Fruit fly (Drosophila melanogaster): Measurements from ENCODE around the gene robl37BC.

The robl37BC gene

DNA sequence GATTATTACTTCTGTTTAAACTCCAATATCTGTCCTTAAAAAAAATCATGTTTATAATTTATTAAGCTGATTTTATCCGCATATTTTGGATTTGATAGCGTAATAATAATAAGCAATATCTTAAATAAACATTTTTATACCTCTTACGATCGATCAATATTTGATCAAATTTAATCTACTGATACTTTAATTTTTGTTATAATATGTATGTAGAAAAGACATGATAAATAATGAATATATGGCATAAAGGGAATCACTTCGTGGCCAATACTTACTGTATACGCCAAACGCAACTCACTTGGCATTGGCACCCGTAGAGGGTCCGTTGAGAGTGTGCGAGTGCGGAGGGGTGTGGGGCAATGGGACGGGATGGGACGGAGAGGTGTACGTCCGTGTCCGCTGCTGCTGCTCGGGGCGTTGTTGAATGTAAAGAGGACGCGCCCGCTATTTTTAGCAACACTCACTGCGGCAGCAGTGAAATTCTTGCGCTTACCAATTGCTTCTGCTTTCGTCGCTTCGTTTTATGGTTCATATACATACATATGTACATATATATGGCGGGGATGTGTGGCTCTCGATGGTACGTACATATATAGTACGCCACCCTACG lies 25.5 kb downstream of the robl37BC start (continued):
- TF ChIP-seq Eip74EF (GFP tag; optimal IDR thresholded peaks at IDR 0.05): peak in 1 of 2 experiments; percentile 1
- no peak for TF ChIP-seq tll (GFP tag; optimal IDR thresholded peaks at IDR 0.05)
- TF ChIP-seq Myb (GFP tag; optimal IDR thresholded peaks at IDR 0.05): no peak
- peak; percentile 2 for TF ChIP-seq CG10979 (tag; optimal IDR thresholded peaks at IDR 0.05)
- TF ChIP-seq CG7271 (tag; optimal IDR thresholded peaks at IDR 0.05): no peak
- TF ChIP-seq shn (GFP tag; optimal IDR thresholded peaks at IDR 0.05): no peak
- no peak for TF ChIP-seq CG17359 (tag; optimal IDR thresholded peaks at IDR 0.05)
- no peak for TF ChIP-seq CG11398 (GFP tag; optimal IDR thresholded peaks at IDR 0.05)
- TF ChIP-seq CG8089 (GFP tag; optimal IDR thresholded peaks at IDR 0.05): no peak
- TF ChIP-seq Drgx (GFP tag; IDR thresholded peaks at IDR 0.05): peak; percentile 6; the same call in 1 of the 2 replicates
- TF ChIP-seq stc (GFP tag; IDR thresholded peaks at IDR 0.05): no peak
- TF ChIP-seq CG14860 (GFP tag; IDR thresholded peaks at IDR 0.05; ENCODE audit: partially characterized antibody): no peak
- TF ChIP-seq Nf-YC (tag; optimal IDR thresholded peaks at IDR 0.05): no peak
- no peak for TF ChIP-seq CG9876 (GFP tag; optimal IDR thresholded peaks at IDR 0.05)
- no peak for TF ChIP-seq CG9797 (GFP tag; optimal IDR thresholded peaks at IDR 0.05)
- no peak for TF ChIP-seq Camta (GFP tag; optimal IDR thresholded peaks at IDR 0.05)
- no peak for TF ChIP-seq twi (tag; optimal IDR thresholded peaks at IDR 0.05)
- TF ChIP-seq CG16813 (GFP tag; IDR thresholded peaks at IDR 0.05; ENCODE audit: partially characterized antibody): no peak
- TF ChIP-seq Xbp1 (GFP tag; optimal IDR thresholded peaks at IDR 0.05): no peak
- TF ChIP-seq CG15479 (GFP tag; optimal IDR thresholded peaks at IDR 0.05): no peak
- TF ChIP-seq ind (GFP tag; optimal IDR thresholded peaks at IDR 0.05): peak; percentile 13
- TF ChIP-seq gem (tag; optimal IDR thresholded peaks at IDR 0.05): peak; percentile 45
- TF ChIP-seq wor (GFP tag; IDR thresholded peaks at IDR 0.05): no peak
- no peak for TF ChIP-seq toy (GFP tag; IDR thresholded peaks at IDR 0.05)
- no peak for TF ChIP-seq caup (GFP tag; optimal IDR thresholded peaks at IDR 0.05; ENCODE audit: severe bottlenecking)
- no peak for TF ChIP-seq CG11695 (GFP tag; IDR thresholded peaks at IDR 0.05)
- TF ChIP-seq chinmo (GFP tag; IDR thresholded peaks at IDR 0.05; ENCODE audit: partially characterized antibody): 0 out of 4 replicates have a peak, but pooled peaks have one; percentile 48
- peak; percentile 39; the same call in 1 of the 3 replicates for TF ChIP-seq Dbx (GFP tag; IDR thresholded peaks at IDR 0.05)
- no peak for TF ChIP-seq zfh1 (GFP tag; IDR thresholded peaks at IDR 0.05)
- TF ChIP-seq pb (GFP tag; optimal IDR thresholded peaks at IDR 0.05): no peak
- no peak for TF ChIP-seq CG13287 (GFP tag; IDR thresholded peaks at IDR 0.05; ENCODE audit: partially characterized antibody)
- no peak for TF ChIP-seq YL-1 (GFP tag; optimal IDR thresholded peaks at IDR 0.05)
- no peak for TF ChIP-seq CG11696 (GFP tag; IDR thresholded peaks at IDR 0.05)
- no peak for TF ChIP-seq CG7987 (GFP tag; optimal IDR thresholded peaks at IDR 0.05)
- no peak for TF ChIP-seq CG34224 (GFP tag; IDR thresholded peaks at IDR 0.05; ENCODE audit: partially characterized antibody)
- no peak for TF ChIP-seq CG7963 (GFP tag; IDR thresholded peaks at IDR 0.05; ENCODE audit: partially characterized antibody)
- TF ChIP-seq nmo (GFP tag; optimal IDR thresholded peaks at IDR 0.05): no peak
- TF ChIP-seq lov (optimal IDR thresholded peaks at IDR 0.05): no peak
- TF ChIP-seq lov (GFP tag; IDR thresholded peaks at IDR 0.05): no peak
- TF ChIP-seq Neu2 (GFP tag; optimal IDR thresholded peaks at IDR 0.05; ENCODE audit: borderline replicate concordance): no peak
- no peak for TF ChIP-seq Ravus (GFP tag; IDR thresholded peaks at IDR 0.05)
- TF ChIP-seq dysf (GFP tag; IDR thresholded peaks at IDR 0.05): no peak
- no peak for TF ChIP-seq Dp (GFP tag; optimal IDR thresholded peaks at IDR 0.05)
- no peak for TF ChIP-seq disco-r (GFP tag; optimal IDR thresholded peaks at IDR 0.05)
- no peak for TF ChIP-seq MTF-1 (GFP tag; optimal IDR thresholded peaks at IDR 0.05; ENCODE audit: borderline replicate concordance)
- TF ChIP-seq da (GFP tag; optimal IDR thresholded peaks at IDR 0.05): no peak
- no peak for TF ChIP-seq gfzf (GFP tag; optimal IDR thresholded peaks at IDR 0.05)
- TF ChIP-seq Bteb2 (GFP tag; optimal IDR thresholded peaks at IDR 0.05): no peak
- TF ChIP-seq NfI (GFP tag; optimal IDR thresholded peaks at IDR 0.05): peak; percentile 3

All from whole organism, embryonic.